Fruit fly (Drosophila melanogaster) whole organism: ENCODE results near the gene CG13972.

Experiments used
- CG8478 ChIP-seq: fragments of >200 bp; optimal IDR thresholded peaks from 2 replicates; lab custom pipeline; 2018; ENCODE audit warnings: inconsistent platforms
- Dll ChIP-seq: fragments of >200 bp; optimal IDR thresholded peaks from 2 replicates; lab custom pipeline; 2017
- EcR ChIP-seq, 2 experiments: fragments of >200 bp; optimal IDR thresholded peaks; 2 replicates each; lab custom pipeline; 2017; ENCODE audit warnings: missing biosample characterization in 2 of 2, missing genetic modification characterization in 2 of 2, missing genetic modification reagents in 2 of 2
- pan ChIP-seq: fragments of >200 bp; optimal IDR thresholded peaks from 2 replicates; lab custom pipeline; 2017
- psq ChIP-seq: fragments of >200 bp; optimal IDR thresholded peaks from 2 replicates; lab custom pipeline; 2017
- usp ChIP-seq: fragments of >200 bp; optimal IDR thresholded peaks from 2 replicates; lab custom pipeline; 2017; ENCODE audit warnings: missing biosample characterization, missing genetic modification characterization, mixed read lengths

The CG13972 gene

dm6 chr3R:27544143-27544542 is 27.1 kb upstream of the CG13972 start, which contains the start of gene Gr98c:
TSS of gene Gr98c (plus strand) at chr3R:27544443.
- TF ChIP-seq Dll (lab: Kevin White, UChicago) (no peak), pan (lab: Kevin White, UChicago) (no peak), CG8478 (lab: Kevin White, UChicago) (no peak), psq (lab: Kevin White, UChicago) (no peak), usp (GFP tag; lab: Kevin White, UChicago) (no peak), EcR (GFP tag; optimal IDR thresholded peaks at IDR 0.05; lab: Kevin White, UChicago) (no peak)

- TF ChIP-seq Dll (lab: Kevin White, UChicago): no peak
- no peak for TF ChIP-seq EcR (GFP tag; optimal IDR thresholded peaks at IDR 0.05; lab: Kevin White, UChicago)
- TF ChIP-seq psq (lab: Kevin White, UChicago): no peak
- no peak for TF ChIP-seq pan (lab: Kevin White, UChicago)
- no peak for TF ChIP-seq usp (GFP tag; lab: Kevin White, UChicago)
- no peak for TF ChIP-seq CG8478 (lab: Kevin White, UChicago)
Measured at dm6 chr3R:27542197-27542596, 25.1 kb upstream of the CG13972 start, which contains the start of gene Gr98b. TSS of gene Gr98b (plus strand) at chr3R:27542497.

- no peak for TF ChIP-seq EcR (GFP tag; optimal IDR thresholded peaks at IDR 0.05; lab: Kevin White, UChicago)
- TF ChIP-seq CG8478 (lab: Kevin White, UChicago): no peak
- no peak for TF ChIP-seq Dll (lab: Kevin White, UChicago)
- no peak for TF ChIP-seq psq (lab: Kevin White, UChicago)
- no peak for TF ChIP-seq usp (GFP tag; lab: Kevin White, UChicago)
- TF ChIP-seq pan (lab: Kevin White, UChicago): no peak
Measured at dm6 chr3R:27533225-27533624, 16.2 kb upstream of the CG13972 start.

- TF ChIP-seq usp (GFP tag; lab: Kevin White, UChicago): no peak
- TF ChIP-seq EcR (GFP tag; optimal IDR thresholded peaks at IDR 0.05; lab: Kevin White, UChicago): no peak
- TF ChIP-seq pan (lab: Kevin White, UChicago): no peak
- no peak for TF ChIP-seq CG8478 (lab: Kevin White, UChicago)
Measured at dm6 chr3R:27520415-27520916, 3.4 kb upstream of the CG13972 start, which contains the start of gene CG12885. TSS of gene CG12885 (plus strand) at chr3R:27520866.

- TF ChIP-seq usp (GFP tag; lab: Kevin White, UChicago): no peak
- no peak for TF ChIP-seq Dll (lab: Kevin White, UChicago)
- no peak for TF ChIP-seq CG8478 (lab: Kevin White, UChicago)
- TF ChIP-seq EcR (GFP tag; optimal IDR thresholded peaks at IDR 0.05; lab: Kevin White, UChicago): no peak
- no peak for TF ChIP-seq pan (lab: Kevin White, UChicago)
- no peak for TF ChIP-seq psq (lab: Kevin White, UChicago)
Measured at dm6 chr3R:27519879-27520278, 2.8 kb upstream of the CG13972 start.

dm6 chr3R:27502856-27503255 is 14.2 kb downstream of the CG13972 start, which contains the start of gene CG5402:
TSS of gene CG5402 (minus strand) at chr3R:27502956.
- TF ChIP-seq pan (lab: Kevin White, UChicago) (no peak), EcR (GFP tag; optimal IDR thresholded peaks at IDR 0.05; lab: Kevin White, UChicago) (no peak), usp (GFP tag; lab: Kevin White, UChicago) (no peak), Dll (lab: Kevin White, UChicago) (no peak), CG8478 (lab: Kevin White, UChicago) (no peak), psq (lab: Kevin White, UChicago) (no peak)

- TF ChIP-seq pan (lab: Kevin White, UChicago) (no peak), EcR (GFP tag; optimal IDR thresholded peaks at IDR 0.05; lab: Kevin White, UChicago) (no peak), psq (lab: Kevin White, UChicago) (no peak), CG8478 (lab: Kevin White, UChicago) (no peak), usp (GFP tag; lab: Kevin White, UChicago) (no peak), Dll (lab: Kevin White, UChicago) (no peak)
Measured at dm6 chr3R:27501938-27502337, 15.1 kb downstream of the CG13972 start, which contains the start of gene CG43139. TSS of gene CG43139 (minus strand) at chr3R:27502025.

- TF ChIP-seq Dll (lab: Kevin White, UChicago): no peak
- no peak for TF ChIP-seq EcR (GFP tag; optimal IDR thresholded peaks at IDR 0.05; lab: Kevin White, UChicago)
- no peak for TF ChIP-seq CG8478 (lab: Kevin White, UChicago)
- TF ChIP-seq pan (lab: Kevin White, UChicago): no peak
- no peak for TF ChIP-seq psq (lab: Kevin White, UChicago)
Measured at dm6 chr3R:27497616-27498015, 19.4 kb downstream of the CG13972 start.

- TF ChIP-seq Dll (lab: Kevin White, UChicago) (no peak), usp (GFP tag; lab: Kevin White, UChicago) (no peak), pan (lab: Kevin White, UChicago) (no peak), EcR (GFP tag; optimal IDR thresholded peaks at IDR 0.05; lab: Kevin White, UChicago) (no peak)
Measured at dm6 chr3R:27487627-27488026, 29.4 kb downstream of the CG13972 start, which contains the start of gene Gr98a. TSS of gene Gr98a (plus strand) at chr3R:27487927.

- no peak for TF ChIP-seq psq (lab: Kevin White, UChicago)
- no peak for TF ChIP-seq CG8478 (lab: Kevin White, UChicago)
- TF ChIP-seq Dll (lab: Kevin White, UChicago): no peak
- TF ChIP-seq EcR (GFP tag; optimal IDR thresholded peaks at IDR 0.05; lab: Kevin White, UChicago): no peak
- TF ChIP-seq pan (lab: Kevin White, UChicago): no peak
- TF ChIP-seq usp (GFP tag; lab: Kevin White, UChicago): no peak
Measured at dm6 chr3R:27478375-27478774, 38.7 kb downstream of the CG13972 start, which contains the start of gene Cyp6a18. TSS of gene Cyp6a18 (plus strand) at chr3R:27478675.

- TF ChIP-seq Dll (lab: Kevin White, UChicago) (no peak), CG8478 (lab: Kevin White, UChicago) (no peak), usp (GFP tag; lab: Kevin White, UChicago) (no peak), pan (lab: Kevin White, UChicago) (no peak), psq (lab: Kevin White, UChicago) (no peak), EcR (GFP tag; optimal IDR thresholded peaks at IDR 0.05; lab: Kevin White, UChicago) (no peak)
Measured at dm6 chr3R:27477507-27477906, 39.5 kb downstream of the CG13972 start.
